Fruit fly (Drosophila melanogaster) ovary, adult (tissue): ENCODE results near the gene CG4701.

Experiments used
- CG17801 ChIP-seq: fragments of 200-800 bp; optimal IDR thresholded peaks from 2 replicates; lab custom pipeline; 2019; ENCODE audit warnings: missing biosample characterization, mild to moderate bottlenecking, missing genetic modification characterization, moderate library complexity; ENCODE audit not compliant: partially characterized antibody

CG4701 gene

DNA sequence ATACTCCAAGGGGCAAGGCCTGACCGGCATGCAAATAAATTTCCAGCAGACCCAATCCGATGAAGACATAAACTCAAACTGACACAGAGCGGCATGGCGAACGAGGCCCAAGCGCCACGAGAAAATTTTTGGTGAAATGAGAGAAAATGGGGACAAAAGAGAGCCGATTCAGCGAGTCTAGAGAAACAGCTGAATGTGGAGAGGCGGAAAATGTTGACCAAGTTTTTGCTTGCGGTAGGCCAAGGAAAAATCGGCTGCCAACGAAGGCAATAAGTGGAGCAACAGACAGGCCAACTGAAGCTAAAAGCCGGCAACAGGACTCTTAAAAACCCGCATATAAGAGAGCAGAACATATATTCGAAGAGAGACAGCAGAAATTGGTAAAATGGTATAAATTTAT lies 31.8 kb downstream of the CG4701 start:
- TF ChIP-seq CG17801 (GFP tag; lab: Kevin White, UChicago), result no peak

DNA sequence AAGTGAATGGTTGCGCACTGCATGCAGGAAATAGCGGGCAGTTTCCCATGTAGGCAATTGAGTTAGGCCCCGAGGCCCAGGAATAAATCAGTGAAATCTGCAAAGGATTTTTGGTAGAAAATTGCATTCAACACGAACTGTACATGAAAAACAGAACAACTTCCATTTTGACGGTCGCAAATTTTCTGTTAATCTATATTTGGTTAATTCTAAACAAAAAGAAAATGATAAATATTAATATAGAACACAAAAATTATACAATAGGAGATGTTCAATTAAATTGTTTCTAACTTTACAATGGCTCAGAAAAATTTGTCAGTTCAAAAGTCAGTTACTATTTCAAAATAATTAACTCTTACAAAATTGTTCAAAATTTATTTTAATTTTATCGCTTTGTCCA lies 36.3 kb downstream of the CG4701 start, which contains the start of gene CG33308:
TSS of gene CG33308 (plus strand) at position 301 of the 400 bp plus-strand sequence.
- no peak for TF ChIP-seq CG17801 (GFP tag; lab: Kevin White, UChicago)

DNA sequence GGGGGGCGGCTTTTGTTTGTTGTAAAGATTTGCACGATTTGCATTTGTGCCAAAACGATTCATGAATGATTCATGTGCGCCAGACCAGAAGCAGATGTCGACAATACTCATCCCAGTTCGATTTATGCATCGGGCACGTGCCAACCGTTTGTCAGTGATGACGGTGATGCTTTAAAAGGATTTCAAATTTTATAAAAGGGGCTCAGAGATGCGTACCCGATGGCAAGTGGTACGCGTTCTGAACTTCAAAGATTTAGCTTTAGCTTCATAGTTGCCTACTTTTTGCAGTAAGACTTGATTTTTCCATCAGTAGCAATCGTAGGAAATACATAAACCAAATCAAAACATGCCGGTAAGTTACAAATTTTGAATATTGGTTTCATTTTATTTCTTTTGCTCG lies 44.8 kb downstream of the CG4701 start, which contains the start of gene CG33309:
TSS of gene CG33309 (plus strand) at position 301 of the 400 bp plus-strand sequence.
- TF ChIP-seq CG17801 (GFP tag; lab: Kevin White, UChicago), result no peak
